Worm (Caenorhabditis elegans) whole organism, L1 larva: ENCODE results near the gene str-2.

ENCODE experiments used
- Y116A8C.19 ChIP-seq: sonication (generic microtip); optimal IDR thresholded peaks from 2 replicates; lab custom pipeline; 2016; ENCODE audit warnings: missing compliant biosample characterization, missing genetic modification characterization, borderline replicate concordance
- aly-2 ChIP-seq: fragments of 150-350 bp; optimal IDR thresholded peaks from 2 replicates; lab custom pipeline; 2014; ENCODE audit warnings: missing biosample characterization, missing genetic modification characterization
- ceh-82 ChIP-seq, 3 experiments: fragments of 150-350 bp in 1 of 3; sonication (generic microtip) in 2 of 3; optimal IDR thresholded peaks; 2 replicates each; lab custom pipeline; 2014 to 2017; ENCODE audit warnings: missing biosample characterization in 3 of 3, missing genetic modification characterization in 3 of 3
- ceh-88 ChIP-seq: fragments of 200-800 bp; sonication (Bioruptor generic); IDR thresholded peaks from 2 replicates; pipeline ENCODE4 v1.3.6; 2022; ENCODE audit warnings: missing genetic modification characterization, missing compliant biosample characterization
- dpl-1 ChIP-seq, 3 experiments: fragments of 150-350 bp in 2 of 3; sonication (generic microtip) in 1 of 3; optimal IDR thresholded peaks; 2 replicates each; lab custom pipeline; 2014 to 2017; ENCODE audit warnings: missing biosample characterization in 3 of 3, missing genetic modification characterization in 3 of 3, missing genetic modification reagents in 3 of 3
- efl-1 ChIP-seq, 4 experiments: fragments of 150-350 bp; optimal IDR thresholded peaks in 3 of 4; peaks in 1 of 4; 1 replicate in 1 of 4; 2 replicates in 3 of 4; lab custom pipeline; 2014; ENCODE audit warnings: missing biosample characterization in 2 of 4, missing genetic modification characterization in 2 of 4, missing genetic modification reagents in 2 of 4
- elt-3 ChIP-seq, 6 experiments: fragments of 150-350 bp in 1 of 6; sonication (generic microtip); optimal IDR thresholded peaks; 2 replicates each; lab custom pipeline; 2017 to 2018; ENCODE audit warnings: missing biosample characterization in 6 of 6, missing genetic modification characterization in 6 of 6, inconsistent platforms in 1 of 6
- fkh-10 ChIP-seq: sonication (generic microtip); optimal IDR thresholded peaks from 2 replicates; lab custom pipeline; 2017; ENCODE audit warnings: missing biosample characterization, missing genetic modification reagents, missing genetic modification characterization
- fkh-4 ChIP-seq: sonication (generic microtip); optimal IDR thresholded peaks from 2 replicates; lab custom pipeline; 2016; ENCODE audit warnings: missing compliant biosample characterization, missing genetic modification characterization, borderline replicate concordance
- fkh-8 ChIP-seq: sonication (generic microtip); optimal IDR thresholded peaks from 2 replicates; lab custom pipeline; 2016; ENCODE audit warnings: mild to moderate bottlenecking, missing genetic modification characterization, missing compliant biosample characterization
- fos-1 ChIP-seq: fragments of 150-350 bp; optimal IDR thresholded peaks from 2 replicates; lab custom pipeline; 2014; ENCODE audit warnings: missing biosample characterization, missing genetic modification characterization
- grh-1 ChIP-seq: fragments of 200-800 bp; sonication (Bioruptor generic); IDR thresholded peaks from 2 replicates; pipeline ENCODE4 v1.3.6; 2022; ENCODE audit warnings: missing genetic modification reagents, missing genetic modification characterization, missing compliant biosample characterization
- hlh-4 ChIP-seq: sonication (generic microtip); optimal IDR thresholded peaks from 2 replicates; lab custom pipeline; 2016; ENCODE audit warnings: mild to moderate bottlenecking, missing genetic modification characterization, missing compliant biosample characterization
- hpl-2 ChIP-seq: fragments of 150-350 bp; optimal IDR thresholded peaks from 2 replicates; lab custom pipeline; 2014; ENCODE audit warnings: missing biosample characterization, missing genetic modification reagents, missing genetic modification characterization
- jun-1 ChIP-seq: fragments of 150-350 bp; optimal IDR thresholded peaks from 2 replicates; lab custom pipeline; 2014; ENCODE audit warnings: missing biosample characterization, missing genetic modification reagents, missing genetic modification characterization
- lin-13 ChIP-seq: fragments of 150-350 bp; optimal IDR thresholded peaks from 2 replicates; lab custom pipeline; 2014; ENCODE audit warnings: missing biosample characterization, missing genetic modification reagents, missing genetic modification characterization
- lin-15B ChIP-seq: fragments of 150-350 bp; sonication (generic microtip); optimal IDR thresholded peaks from 3 replicates; lab custom pipeline; 2014; ENCODE audit warnings: missing biosample characterization, missing genetic modification characterization
- lin-35 ChIP-seq, 2 experiments: fragments of 150-350 bp; optimal IDR thresholded peaks; 2 replicates each; lab custom pipeline; 2014; ENCODE audit warnings: missing biosample characterization in 2 of 2, missing genetic modification characterization in 2 of 2, missing genetic modification reagents in 2 of 2
- lin-39 ChIP-seq: fragments of 150-350 bp; optimal IDR thresholded peaks from 2 replicates; lab custom pipeline; 2014; ENCODE audit warnings: missing biosample characterization, missing genetic modification reagents, missing genetic modification characterization
- lir-3 ChIP-seq: sonication (generic microtip); optimal IDR thresholded peaks from 2 replicates; lab custom pipeline; 2016; ENCODE audit warnings: mild to moderate bottlenecking, missing genetic modification characterization, moderate library complexity, missing compliant biosample characterization; ENCODE audit not compliant: poor library complexity
- lsy-2 ChIP-seq, 2 experiments: fragments of 150-350 bp; optimal IDR thresholded peaks; 2 replicates each; lab custom pipeline; 2014; ENCODE audit warnings: missing biosample characterization in 2 of 2, missing genetic modification characterization in 2 of 2
- mab-9 ChIP-seq: fragments of 200-800 bp; sonication (Bioruptor generic); IDR thresholded peaks from 2 replicates; pipeline ENCODE4 v1.3.6; 2022; ENCODE audit warnings: missing genetic modification reagents, missing genetic modification characterization, missing compliant biosample characterization
- mdl-1 ChIP-seq, 2 experiments: fragments of 150-350 bp; optimal IDR thresholded peaks; 2 replicates each; lab custom pipeline; 2014 to 2017; ENCODE audit warnings: missing biosample characterization in 2 of 2, missing genetic modification characterization in 2 of 2, inconsistent platforms in 1 of 2
- nhr-11 ChIP-seq: fragments of 150-350 bp; optimal IDR thresholded peaks from 2 replicates; lab custom pipeline; 2014; ENCODE audit warnings: missing biosample characterization, missing genetic modification characterization
- nhr-19 ChIP-seq: fragments of 200-800 bp; sonication (Bioruptor generic); conservative IDR thresholded peaks from 2 replicates; pipeline ENCODE4 v1.3.6; 2022; ENCODE audit warnings: missing genetic modification characterization, missing compliant biosample characterization
- nhr-20 ChIP-seq: sonication (generic microtip); optimal IDR thresholded peaks from 2 replicates; lab custom pipeline; 2016; ENCODE audit warnings: mild to moderate bottlenecking, missing genetic modification characterization, missing compliant biosample characterization
- nhr-28 ChIP-seq: fragments of 150-350 bp; optimal IDR thresholded peaks from 2 replicates; lab custom pipeline; 2014; ENCODE audit warnings: missing biosample characterization, missing genetic modification characterization
- nhr-76 ChIP-seq: sonication (generic microtip); optimal IDR thresholded peaks from 2 replicates; lab custom pipeline; 2017; ENCODE audit warnings: missing biosample characterization, missing genetic modification characterization
- nhr-77 ChIP-seq: fragments of 150-350 bp; optimal IDR thresholded peaks from 2 replicates; lab custom pipeline; 2014; ENCODE audit warnings: missing biosample characterization, missing genetic modification characterization
- pag-3 ChIP-seq: sonication (generic microtip); optimal IDR thresholded peaks from 2 replicates; lab custom pipeline; 2017; ENCODE audit warnings: missing genetic modification characterization, mild to moderate bottlenecking, missing compliant biosample characterization, antibody characterized with exemption, borderline replicate concordance; ENCODE audit not compliant: insufficient read depth
- pax-3 ChIP-seq: fragments of 200-800 bp; sonication (Bioruptor generic); optimal IDR thresholded peaks from 2 replicates; lab custom pipeline; 2018; ENCODE audit warnings: mild to moderate bottlenecking, missing genetic modification characterization, moderate library complexity, missing compliant biosample characterization
- sox-4 ChIP-seq: sonication (generic microtip); optimal IDR thresholded peaks from 2 replicates; lab custom pipeline; 2016; ENCODE audit warnings: missing genetic modification characterization, missing compliant biosample characterization
- tlp-1 ChIP-seq: fragments of 150-350 bp; optimal IDR thresholded peaks from 2 replicates; lab custom pipeline; 2014; ENCODE audit warnings: missing biosample characterization, missing genetic modification characterization
- unc-130 ChIP-seq: fragments of 150-350 bp; optimal IDR thresholded peaks from 2 replicates; lab custom pipeline; 2017; ENCODE audit warnings: missing biosample characterization, missing genetic modification characterization, inconsistent platforms
- unc-62 ChIP-seq: fragments of 150-350 bp; optimal IDR thresholded peaks from 2 replicates; lab custom pipeline; 2014; ENCODE audit warnings: missing biosample characterization, missing genetic modification reagents, missing genetic modification characterization
- unc-86 ChIP-seq: sonication (generic microtip); optimal IDR thresholded peaks from 2 replicates; lab custom pipeline; 2016; ENCODE audit warnings: missing genetic modification characterization, missing compliant biosample characterization
- unc-98 ChIP-seq: fragments of 200-800 bp; sonication (Bioruptor generic); IDR thresholded peaks from 2 replicates; pipeline ENCODE4 v1.3.6; 2022; ENCODE audit warnings: missing genetic modification characterization, missing compliant biosample characterization
- vab-15 ChIP-seq: sonication (generic microtip); optimal IDR thresholded peaks from 2 replicates; lab custom pipeline; 2017; ENCODE audit warnings: missing genotype, mild to moderate bottlenecking, missing genetic modification characterization, missing compliant biosample characterization
- zip-4 ChIP-seq: fragments of 200-800 bp; sonication (Bioruptor generic); optimal IDR thresholded peaks from 2 replicates; lab custom pipeline; 2018; ENCODE audit warnings: mild to moderate bottlenecking, missing genetic modification characterization, moderate library complexity, missing compliant biosample characterization
- ztf-11 ChIP-seq, 2 experiments: sonication (generic microtip); optimal IDR thresholded peaks; 2 replicates each; lab custom pipeline; 2016 to 2017; ENCODE audit warnings: missing genetic modification characterization in 2 of 2, missing biosample characterization in 1 of 2, missing compliant biosample characterization in 1 of 2
- ztf-4 ChIP-seq: fragments of 150-350 bp; optimal IDR thresholded peaks from 2 replicates; lab custom pipeline; 2014; ENCODE audit warnings: missing biosample characterization, missing genetic modification characterization

The str-2 gene

ce11 chrV:9816390-9816789 lies 7.7 kb downstream of the str-2 start, which contains the start of gene sru-31:
sru-31 (plus strand) TSS chrV:9816690.
- TF ChIP-seq fos-1 (tag; lab: Kevin White, UChicago) (no peak), unc-62 (GFP tag; lab: Kevin White, UChicago) (no peak), zip-4 (no peak), efl-1 (optimal IDR thresholded peaks at IDR 0.05; lab: Kevin White, UChicago) (no peak), efl-1 (GFP tag; optimal IDR thresholded peaks at IDR 0.05 in 1 of 2; lab: Kevin White, UChicago) (peak in 1 of 2 experiments; percentile 58)

- TF ChIP-seq ztf-4 (tag; lab: Kevin White, UChicago) (no peak), hlh-4 (tag; lab: Kevin White, UChicago) (no peak), elt-3 (tag; optimal IDR thresholded peaks at IDR 0.05; lab: Kevin White, UChicago) (no peak), grh-1 (GFP tag; lab: Robert Waterston, UW) (no peak), lin-15B (no peak), ztf-11 (tag; optimal IDR thresholded peaks at IDR 0.05; lab: Kevin White, UChicago) (no peak), dpl-1 (GFP tag; optimal IDR thresholded peaks at IDR 0.05; lab: Kevin White, UChicago) (no peak), mab-9 (no peak), jun-1 (tag; lab: Kevin White, UChicago) (no peak), ceh-88 (GFP tag; lab: Robert Waterston, UW) (no peak), nhr-11 (no peak), lin-39 (no peak), ceh-82 (tag; optimal IDR thresholded peaks at IDR 0.05; lab: Kevin White, UChicago) (no peak), fkh-10 (no peak), pax-3 (tag; lab: Kevin White, UChicago) (no peak), vab-15 (tag; lab: Kevin White, UChicago) (no peak), fkh-8 (no peak), fkh-4 (tag; lab: Kevin White, UChicago) (no peak), nhr-76 (tag; lab: Kevin White, UChicago) (no peak), pag-3 (tag; lab: Kevin White, UChicago) (no peak)
Measured at ce11 chrV:9813527-9813926, 10.5 kb downstream of the str-2 start, which contains the start of gene sru-30. sru-30 (plus strand) TSS chrV:9813827.

- no peak for TF ChIP-seq nhr-77 (tag; lab: Kevin White, UChicago)
- no peak for TF ChIP-seq nhr-28 (tag; lab: Kevin White, UChicago)
- TF ChIP-seq unc-62 (GFP tag; lab: Kevin White, UChicago), result no peak
- no peak for TF ChIP-seq fkh-10
- no peak for TF ChIP-seq tlp-1 (tag; lab: Kevin White, UChicago)
- no peak for TF ChIP-seq ceh-88 (GFP tag; lab: Robert Waterston, UW)
- TF ChIP-seq, all 84 proteins: peak for 0
Measured at ce11 chrV:9812216-9812615, 11.8 kb downstream of the str-2 start.

ce11 chrV:9811154-9811553 lies 12.9 kb downstream of the str-2 start, which contains the start of gene sru-29:
sru-29 (plus strand) TSS chrV:9811454.
- TF ChIP-seq pag-3 (tag; lab: Kevin White, UChicago) (no peak), hlh-4 (tag; lab: Kevin White, UChicago) (peak; percentile 4), aly-2 (tag; lab: Kevin White, UChicago) (no peak)

- TF ChIP-seq lin-13 (GFP tag; lab: Kevin White, UChicago) (no peak), lin-15B (no peak), sox-4 (tag; lab: Kevin White, UChicago) (no peak), nhr-20 (no peak), nhr-77 (tag; lab: Kevin White, UChicago) (no peak), Y116A8C.19 (tag; lab: Kevin White, UChicago) (no peak), mdl-1 (tag; optimal IDR thresholded peaks at IDR 0.05; lab: Kevin White, UChicago) (no peak), mab-9 (no peak), lir-3 (tag; lab: Kevin White, UChicago) (no peak), ztf-4 (tag; lab: Kevin White, UChicago) (no peak), lin-35 (GFP tag; optimal IDR thresholded peaks at IDR 0.05; lab: Kevin White, UChicago) (no peak), nhr-19 (GFP tag; lab: Robert Waterston, UW) (no peak), lsy-2 (tag; optimal IDR thresholded peaks at IDR 0.05; lab: Kevin White, UChicago) (no peak), aly-2 (tag; lab: Kevin White, UChicago) (no peak), unc-98 (no peak), hpl-2 (GFP tag; lab: Kevin White, UChicago) (no peak), unc-130 (tag; lab: Kevin White, UChicago) (no peak), unc-86 (no peak), jun-1 (tag; lab: Kevin White, UChicago) (no peak), grh-1 (GFP tag; lab: Robert Waterston, UW) (no peak)
Measured at ce11 chrV:9805161-9805560, 18.9 kb downstream of the str-2 start, which contains the start of gene sru-37. sru-37 (plus strand) TSS chrV:9805461.
